Worm (Caenorhabditis elegans) whole organism, young adult: ENCODE measurements around the gene tub-1.

ENCODE experiments used
- B0035.1 ChIP-seq: sonication (generic microtip); optimal IDR thresholded peaks from 2 replicates; lab custom pipeline; 2016; ENCODE audit warnings: missing genetic modification characterization, mild to moderate bottlenecking, missing compliant biosample characterization, missing genotype, missing genetic modification reagents
- K11D2.4 ChIP-seq: fragments of 200-800 bp; sonication (Bioruptor generic); IDR thresholded peaks from 2 replicates; pipeline ENCODE4 v1.3.6; 2022; ENCODE audit warnings: missing genetic modification reagents, missing genetic modification characterization, missing compliant biosample characterization
- T07F8.4 ChIP-seq: sonication (generic microtip); optimal IDR thresholded peaks from 2 replicates; lab custom pipeline; 2016; ENCODE audit warnings: mild to moderate bottlenecking, missing genetic modification characterization, moderate library complexity, missing compliant biosample characterization
- ama-1 ChIP-seq, 3 experiments: fragments of 150-350 bp in 1 of 3; sonication (generic microtip) in 2 of 3; optimal IDR thresholded peaks; 2 replicates each; lab custom pipeline; 2014 to 2018; ENCODE audit warnings: missing biosample characterization in 2 of 3, missing genetic modification characterization in 2 of 3, missing genetic modification reagents in 2 of 3
- attf-3 ChIP-seq: fragments of 200-800 bp; sonication (Bioruptor generic); conservative IDR thresholded peaks from 2 replicates; pipeline ENCODE4 v1.3.6; 2022; ENCODE audit warnings: missing genetic modification reagents, missing genetic modification characterization, missing compliant biosample characterization
- ceh-58 ChIP-seq: fragments of 200-800 bp; sonication (Bioruptor generic); IDR thresholded peaks from 2 replicates; pipeline ENCODE4 v1.3.6; 2022; ENCODE audit warnings: missing genetic modification characterization, missing compliant biosample characterization
- hmg-20 ChIP-seq: fragments of 200-800 bp; sonication (Bioruptor generic); IDR thresholded peaks from 2 replicates; pipeline ENCODE4 v1.3.6; 2022; ENCODE audit warnings: missing genetic modification reagents, missing genetic modification characterization, missing compliant biosample characterization
- lin-35 ChIP-seq, 3 experiments: fragments of 150-350 bp in 2 of 3; sonication (generic microtip) in 1 of 3; optimal IDR thresholded peaks; 2 replicates each; lab custom pipeline; 2014 to 2018; ENCODE audit warnings: missing biosample characterization in 3 of 3, missing genetic modification characterization in 3 of 3, missing genetic modification reagents in 3 of 3
- madf-3 ChIP-seq: fragments of 200-800 bp; sonication (Bioruptor generic); IDR thresholded peaks from 2 replicates; pipeline ENCODE4 v1.3.6; 2022; ENCODE audit warnings: missing genetic modification reagents, missing genetic modification characterization, missing compliant biosample characterization
- nfya-1 ChIP-seq: sonication (generic microtip); optimal IDR thresholded peaks from 2 replicates; lab custom pipeline; 2017; ENCODE audit warnings: antibody characterized with exemption, missing compliant biosample characterization, missing genetic modification characterization, borderline replicate concordance; ENCODE audit not compliant: insufficient read depth
- nhr-90 ChIP-seq: sonication (generic microtip); optimal IDR thresholded peaks from 2 replicates; lab custom pipeline; 2016; ENCODE audit warnings: missing genotype, mild to moderate bottlenecking, missing genetic modification characterization, missing compliant biosample characterization
- pha-4 ChIP-seq: fragments of 150-350 bp; sonication (generic microtip); optimal IDR thresholded peaks from 2 replicates; lab custom pipeline; 2014; ENCODE audit warnings: missing biosample characterization, missing genetic modification reagents, missing genetic modification characterization
- rcor-1 ChIP-seq: fragments of 200-800 bp; sonication (Bioruptor generic); IDR thresholded peaks from 2 replicates; pipeline ENCODE4 v1.3.6; 2022; ENCODE audit warnings: missing genetic modification reagents, missing genetic modification characterization, missing compliant biosample characterization

- no peak for TF ChIP-seq rcor-1 (GFP tag; lab: Robert Waterston, UW)
- no peak for TF ChIP-seq ama-1 (optimal IDR thresholded peaks at IDR 0.05; lab: Kevin White, UChicago)
- no peak for TF ChIP-seq ama-1 (GFP tag; optimal IDR thresholded peaks at IDR 0.05; lab: Kevin White, UChicago)
- no peak for TF ChIP-seq lin-35 (GFP tag; optimal IDR thresholded peaks at IDR 0.05; lab: Kevin White, UChicago)
- no peak for TF ChIP-seq B0035.1 (tag; lab: Kevin White, UChicago)
- no peak for TF ChIP-seq attf-3
- TF ChIP-seq madf-3 (GFP tag; lab: Robert Waterston, UW) = no peak
- TF ChIP-seq ceh-58 (GFP tag; lab: Robert Waterston, UW) = no peak
- no peak for TF ChIP-seq pha-4 (tag; lab: Kevin White, UChicago)
- TF ChIP-seq K11D2.4 (GFP tag; lab: Robert Waterston, UW) = no peak
- TF ChIP-seq T07F8.4 (tag; lab: Kevin White, UChicago) = no peak
- TF ChIP-seq nfya-1 (tag; lab: Kevin White, UChicago) = no peak
- no peak for TF ChIP-seq nhr-90
- TF ChIP-seq hmg-20 = no peak
These were observed 51.7 kb downstream of the tub-1 start, which contains the start of gene sfxn-5 for ce11 chrII:8104998-8105397.
